Fruit fly (Drosophila melanogaster) whole organism, wandering third instar larva: ENCODE data around the gene RpL34b.

Experiments
- Abd-B ChIP-seq: fragments of >200 bp; optimal IDR thresholded peaks from 2 replicates; lab custom pipeline; 2017; ENCODE audit warnings: missing biosample characterization, missing genetic modification characterization
- GATAd ChIP-seq: sonication (Bioruptor generic); optimal IDR thresholded peaks from 2 replicates; lab custom pipeline; 2016; ENCODE audit warnings: missing biosample characterization, missing genetic modification characterization
- Hnf4 ChIP-seq: fragments of 200-800 bp; sonication (Bioruptor generic); optimal IDR thresholded peaks from 2 replicates; lab custom pipeline; 2016; ENCODE audit warnings: missing biosample characterization, mild to moderate bottlenecking, missing genetic modification characterization
- Myc ChIP-seq: fragments of >200 bp; optimal IDR thresholded peaks from 2 replicates; lab custom pipeline; 2017
- N ChIP-seq: fragments of >200 bp; optimal IDR thresholded peaks from 2 replicates; lab custom pipeline; 2018; ENCODE audit warnings: missing biosample characterization, missing external identifiers, missing genetic modification characterization
- br ChIP-seq: fragments of 200-800 bp; sonication (Bioruptor generic); optimal IDR thresholded peaks from 2 replicates; lab custom pipeline; 2016; ENCODE audit warnings: missing biosample characterization, missing genetic modification characterization
- dl ChIP-seq, 2 experiments: fragments of 175-275, 200-275 bp in 1 of 2; fragments of 200-275 bp in 1 of 2; sonication (Bioruptor generic); optimal IDR thresholded peaks; lab custom pipeline; 2018; ENCODE audit warnings: mild to moderate bottlenecking in 2 of 2, missing biosample characterization in 2 of 2, missing genetic modification characterization in 2 of 2, moderate library complexity in 2 of 2; ENCODE audit not compliant: partially characterized antibody in 2 of 2, insufficient read depth in 1 of 2
- dsf ChIP-seq: sonication (Bioruptor generic); optimal IDR thresholded peaks from 2 replicates; lab custom pipeline; 2016; ENCODE audit warnings: missing biosample characterization, missing genetic modification characterization, borderline replicate concordance
- foxo ChIP-seq, 2 experiments: fragments of 200-800 bp; sonication (Bioruptor generic); optimal IDR thresholded peaks; 2 replicates in 1 of 2; 3 replicates in 1 of 2; lab custom pipeline; 2016 to 2017; ENCODE audit warnings: missing biosample characterization in 2 of 2, missing genetic modification characterization in 2 of 2
- fru ChIP-seq: fragments of 200-800 bp; sonication (Bioruptor generic); optimal IDR thresholded peaks from 3 replicates; lab custom pipeline; 2016; ENCODE audit warnings: missing biosample characterization, mild to moderate bottlenecking, missing genetic modification characterization
- jim ChIP-seq: fragments of 175-275, 200-325 bp; sonication (Bioruptor generic); optimal IDR thresholded peaks from 2 replicates; lab custom pipeline; 2016; ENCODE audit warnings: missing biosample characterization, mild to moderate bottlenecking, missing genetic modification characterization
- pan ChIP-seq: fragments of >200 bp; optimal IDR thresholded peaks from 2 replicates; lab custom pipeline; 2017
- psq ChIP-seq: fragments of 200-800 bp; sonication (Bioruptor generic); optimal IDR thresholded peaks from 3 replicates; lab custom pipeline; 2017; ENCODE audit warnings: missing biosample characterization, mild to moderate bottlenecking, missing genetic modification characterization, moderate library complexity
- woc ChIP-seq: sonication (Bioruptor generic); optimal IDR thresholded peaks from 2 replicates; lab custom pipeline; 2016; ENCODE audit warnings: missing biosample characterization, mild to moderate bottlenecking, missing genetic modification characterization

DNA sequence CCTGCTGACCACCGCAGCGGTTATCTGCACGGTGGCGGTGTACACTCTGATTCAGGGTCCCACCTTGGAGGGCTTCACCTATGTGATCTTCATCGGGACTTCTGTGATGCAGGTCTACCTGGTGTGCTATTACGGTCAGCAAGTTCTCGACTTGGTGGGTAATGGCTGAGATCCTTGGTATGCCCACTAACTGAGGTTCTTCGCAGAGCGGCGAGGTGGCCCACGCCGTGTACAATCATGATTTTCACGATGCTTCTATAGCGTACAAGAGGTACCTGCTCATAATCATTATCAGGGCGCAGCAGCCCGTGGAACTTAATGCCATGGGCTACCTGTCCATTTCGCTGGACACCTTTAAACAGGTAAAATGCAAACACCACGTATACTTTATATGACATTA is 2.0 kb downstream of the RpL34b start:
- no peak for TF ChIP-seq foxo (GFP tag; optimal IDR thresholded peaks at IDR 0.05; lab: Kevin White, UChicago)
- TF ChIP-seq pan: no peak
- TF ChIP-seq Abd-B (GFP tag; lab: Kevin White, UChicago): no peak
- no peak for TF ChIP-seq Myc (lab: Kevin White, UChicago)
- no peak for TF ChIP-seq fru (GFP tag; lab: Kevin White, UChicago)
- no peak for TF ChIP-seq GATAd (GFP tag; lab: Kevin White, UChicago)
- no peak for TF ChIP-seq woc (GFP tag; lab: Kevin White, UChicago)
- no peak for TF ChIP-seq dsf (GFP tag; lab: Kevin White, UChicago)
- no peak for TF ChIP-seq psq
- TF ChIP-seq N (GFP tag; lab: Kevin White, UChicago): no peak
- no peak for TF ChIP-seq jim (GFP tag; lab: Kevin White, UChicago)
- TF ChIP-seq Hnf4 (GFP tag; lab: Kevin White, UChicago): no peak
- TF ChIP-seq br (GFP tag; lab: Kevin White, UChicago): no peak
- no peak for TF ChIP-seq dl (GFP tag; optimal IDR thresholded peaks at IDR 0.05; lab: Kevin White, UChicago; ENCODE audit: insufficient read depth in 1 of 2, partially characterized antibody in 2 of 2)
